Fruit fly (Drosophila melanogaster) whole organism: ENCODE data around the gene twy.

Source experiments
- Dll ChIP-seq: fragments of >200 bp; optimal IDR thresholded peaks from 2 replicates; lab custom pipeline; 2017
- usp ChIP-seq: fragments of >200 bp; optimal IDR thresholded peaks from 2 replicates; lab custom pipeline; 2017; ENCODE audit warnings: missing biosample characterization, missing genetic modification characterization, mixed read lengths

DNA sequence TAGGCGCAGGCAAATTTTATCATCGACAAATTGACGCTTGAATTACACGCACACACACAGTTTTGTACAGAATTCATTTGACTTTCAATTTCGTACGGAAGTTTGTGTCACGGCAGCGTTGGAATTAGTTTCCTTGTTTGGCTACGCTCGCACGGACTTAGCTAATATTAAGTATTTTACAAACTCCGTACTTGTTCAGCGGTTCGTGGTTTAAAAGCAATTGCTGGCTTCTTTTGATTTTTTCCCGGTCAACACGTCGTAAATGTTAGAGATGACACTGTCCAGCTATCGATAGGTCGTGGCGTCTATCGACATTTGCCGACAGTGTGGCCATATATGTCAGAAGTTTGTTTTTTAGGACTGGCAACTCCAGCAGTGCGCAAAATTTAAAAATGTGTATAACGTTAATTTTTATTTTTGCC is 40.2 kb upstream of the twy start, which contains the start of gene CycA:
- TF ChIP-seq usp (GFP tag; lab: Kevin White, UChicago), result no peak
- TF ChIP-seq Dll (lab: Kevin White, UChicago), result no peak
